Fruit fly (Drosophila melanogaster) whole organism, adult: Measurements from ENCODE around the gene Nt5a.

Experiments
- CG12768 ChIP-seq: fragments of 200-800 bp; sonication (Bioruptor generic); optimal IDR thresholded peaks from 2 replicates; lab custom pipeline; 2017; ENCODE audit warnings: missing biosample characterization, missing genetic modification characterization, mild to moderate bottlenecking, moderate library complexity, missing genetic modification reagents
- CG14711 ChIP-seq: fragments of 200-800 bp; sonication (Bioruptor generic); optimal IDR thresholded peaks from 2 replicates; lab custom pipeline; 2018; ENCODE audit warnings: missing biosample characterization, mild to moderate bottlenecking, missing genetic modification characterization, moderate library complexity
- CG7101 ChIP-seq: fragments of 200-800 bp; sonication (Bioruptor generic); optimal IDR thresholded peaks from 2 replicates; lab custom pipeline; 2018; ENCODE audit warnings: missing biosample characterization, mild to moderate bottlenecking, missing genetic modification characterization, moderate library complexity
- Crg-1 ChIP-seq: fragments of 200-800 bp; sonication (Bioruptor generic); optimal IDR thresholded peaks from 2 replicates; lab custom pipeline; 2016; ENCODE audit warnings: missing biosample characterization, missing genetic modification characterization
- Hr96 ChIP-seq: fragments of 200-800 bp; sonication (Bioruptor generic); optimal IDR thresholded peaks from 2 replicates; lab custom pipeline; 2016; ENCODE audit warnings: missing biosample characterization, missing genetic modification characterization
- Mnt ChIP-seq: fragments of 200-800 bp; sonication (Bioruptor generic); optimal IDR thresholded peaks from 2 replicates; lab custom pipeline; 2016; ENCODE audit warnings: missing biosample characterization, mild to moderate bottlenecking, missing genetic modification characterization
- cic ChIP-seq: fragments of 200-800 bp; sonication (Bioruptor generic); optimal IDR thresholded peaks from 2 replicates; lab custom pipeline; 2017; ENCODE audit warnings: missing biosample characterization, mild to moderate bottlenecking, missing genetic modification characterization, moderate library complexity
- cnc ChIP-seq, 2 experiments: fragments of >200 bp; optimal IDR thresholded peaks; 2 replicates each; lab custom pipeline; 2017
- kay ChIP-seq: fragments of 200-800 bp; sonication (Bioruptor generic); peaks from one replicate; lab custom pipeline; 2016; ENCODE audit warnings: missing biosample characterization, missing genetic modification characterization, borderline replicate concordance
- ovo ChIP-seq: fragments of 200-800 bp; sonication (Bioruptor generic); optimal IDR thresholded peaks from 2 replicates; lab custom pipeline; 2016; ENCODE audit warnings: missing biosample characterization, missing genetic modification characterization
- tj ChIP-seq: fragments of 200-800 bp; sonication (Bioruptor generic); optimal IDR thresholded peaks from 3 replicates; lab custom pipeline; 2017; ENCODE audit warnings: missing biosample characterization, mild to moderate bottlenecking, missing genetic modification characterization, moderate library complexity

DNA sequence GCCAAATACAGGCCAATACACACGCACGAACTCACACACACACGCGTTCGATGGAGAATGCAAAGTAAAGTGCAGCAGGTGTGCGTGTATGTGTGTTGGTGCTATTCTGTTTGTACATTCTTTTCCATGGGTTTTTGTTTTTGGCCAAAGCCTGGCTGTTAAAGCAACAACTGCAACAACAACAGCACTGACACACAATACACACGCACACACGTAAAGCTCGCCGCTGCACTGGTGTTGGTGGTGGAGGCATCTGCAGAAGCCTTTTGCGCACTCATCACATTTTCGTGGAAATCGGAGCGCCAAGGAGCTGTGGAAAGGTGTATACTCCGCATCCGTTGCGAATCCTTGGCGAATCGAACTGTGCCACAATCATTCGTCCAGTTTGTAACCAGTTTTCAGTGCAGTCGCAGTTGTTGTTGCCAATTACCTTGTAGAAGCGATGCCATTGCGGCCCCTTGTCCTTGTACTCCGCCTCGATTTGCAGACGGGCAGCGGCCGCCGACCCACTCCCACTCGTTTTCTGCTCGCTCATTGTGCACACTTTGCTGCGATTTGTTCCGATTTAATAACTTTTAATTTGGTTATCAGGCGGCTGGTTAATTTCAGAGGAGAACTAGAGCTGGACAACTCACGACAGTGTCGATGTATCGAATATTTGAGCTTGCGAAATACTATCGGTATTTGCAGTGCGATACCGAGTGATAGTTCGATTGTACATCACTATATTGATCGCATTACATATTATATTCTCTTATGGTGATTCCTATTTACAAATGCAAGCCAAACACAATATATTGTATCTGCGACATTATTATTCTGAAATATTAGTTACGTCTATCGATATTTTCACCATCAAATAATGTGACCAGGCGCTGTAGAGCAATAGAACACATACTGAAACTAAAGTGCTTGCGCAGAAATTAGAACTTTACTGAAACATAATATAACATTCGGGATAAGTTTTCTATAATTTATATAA is 43.0 kb upstream of the Nt5a start:
- no peak for TF ChIP-seq cnc (optimal IDR thresholded peaks at IDR 0.05; lab: Kevin White, UChicago)
- TF ChIP-seq cic, result no peak
- TF ChIP-seq Mnt (GFP tag; lab: Kevin White, UChicago), result no peak
- no peak for TF ChIP-seq kay
- no peak for TF ChIP-seq Hr96 (GFP tag; lab: Kevin White, UChicago)
- peak; percentile 41 for TF ChIP-seq CG14711 (tag; lab: Kevin White, UChicago)
- TF ChIP-seq CG12768 (GFP tag; lab: Kevin White, UChicago), result no peak
- TF ChIP-seq tj (GFP tag; lab: Kevin White, UChicago), result peak; percentile 81
- no peak for TF ChIP-seq Crg-1 (GFP tag; lab: Kevin White, UChicago)
- TF ChIP-seq ovo (GFP tag; lab: Kevin White, UChicago), result peak; percentile 39
- TF ChIP-seq CG7101 (tag; lab: Kevin White, UChicago), result peak; percentile 43
